Fruit fly (Drosophila melanogaster) whole organism, embryonic: ENCODE data around the gene CG34348.
A peak's percentile ranks its signal among the peaks of the same experiment; 100 is the strongest.

ENCODE experiments used
- Adf1 ChIP-seq: fragments of 200-800 bp; sonication (Bioruptor generic); IDR thresholded peaks from 2 replicates; pipeline ENCODE4 v1.3.6; 2022; ENCODE audit warnings: missing biosample characterization, missing genetic modification characterization
- CG11093 ChIP-seq: fragments of 200-800 bp; sonication (Bioruptor generic); IDR thresholded peaks from 3 replicates; pipeline ENCODE4 v1.3.6; 2022; ENCODE audit warnings: missing biosample characterization, missing genetic modification characterization
- CG11560 ChIP-seq: fragments of 200-800 bp; sonication (Bioruptor generic); IDR thresholded peaks from 3 replicates; pipeline ENCODE4 v1.3.6; 2022; ENCODE audit warnings: missing biosample characterization, missing genetic modification characterization
- CG11695 ChIP-seq: fragments of 200-800 bp; sonication (Bioruptor generic); IDR thresholded peaks from 3 replicates; pipeline ENCODE4 v1.3.6; 2022; ENCODE audit warnings: missing biosample characterization, missing genetic modification characterization
- CG12769 ChIP-seq: fragments of 200-800 bp; sonication (Bioruptor generic); optimal IDR thresholded peaks from 2 replicates; lab custom pipeline; 2019; ENCODE audit warnings: missing biosample characterization, mild to moderate bottlenecking, missing genetic modification characterization, moderate library complexity
- CG14965 ChIP-seq: fragments of 200-800 bp; sonication (Bioruptor generic); optimal IDR thresholded peaks from 2 replicates; lab custom pipeline; 2016; ENCODE audit warnings: missing biosample characterization, missing genetic modification characterization, borderline replicate concordance
- CG15011 ChIP-seq: fragments of 200-800 bp; sonication (Bioruptor generic); optimal IDR thresholded peaks from 3 replicates; lab custom pipeline; 2018; ENCODE audit warnings: missing biosample characterization, mild to moderate bottlenecking, missing genetic modification characterization
- CG15479 ChIP-seq: fragments of 200-800 bp; sonication (Bioruptor generic); optimal IDR thresholded peaks from 3 replicates; lab custom pipeline; 2019; ENCODE audit warnings: missing biosample characterization, mild to moderate bottlenecking, missing genetic modification characterization, moderate library complexity
- CG18599 ChIP-seq: fragments of 200-800 bp; sonication (Bioruptor generic); optimal IDR thresholded peaks from 3 replicates; lab custom pipeline; 2017; ENCODE audit warnings: missing biosample characterization, missing genetic modification characterization, mild to moderate bottlenecking, moderate library complexity, missing genetic modification reagents
- CG3726 ChIP-seq: fragments of 200-800 bp; sonication (Bioruptor generic); IDR thresholded peaks from 3 replicates; pipeline ENCODE4, ENCODE4 v1.3.6; 2022; ENCODE audit warnings: missing biosample characterization, missing genetic modification characterization
- CG4617 ChIP-seq: fragments of 200-800 bp; sonication (Bioruptor generic); optimal IDR thresholded peaks from 3 replicates; lab custom pipeline; 2016; ENCODE audit warnings: missing biosample characterization, missing genetic modification characterization, borderline replicate concordance
- CG5245 ChIP-seq: fragments of 200-800 bp; sonication (Bioruptor generic); optimal IDR thresholded peaks from 3 replicates; lab custom pipeline; 2016; ENCODE audit warnings: missing biosample characterization, missing genetic modification characterization
- CG8388 ChIP-seq: fragments of 200-800 bp; sonication (Bioruptor generic); optimal IDR thresholded peaks from 2 replicates; lab custom pipeline; 2019; ENCODE audit warnings: missing biosample characterization, mild to moderate bottlenecking, missing genetic modification characterization, moderate library complexity
- Deaf1 ChIP-seq: fragments of 200-800 bp; optimal IDR thresholded peaks from 3 replicates; lab custom pipeline; 2019; ENCODE audit warnings: missing biosample characterization, mild to moderate bottlenecking, missing genetic modification characterization, moderate library complexity
- HLH4C ChIP-seq: fragments of 200-800 bp; sonication (Bioruptor generic); IDR thresholded peaks from 3 replicates; pipeline ENCODE4 v1.3.6; 2022; ENCODE audit warnings: missing biosample characterization, missing genetic modification characterization; ENCODE audit not compliant: partially characterized antibody
- HLH54F ChIP-seq: fragments of 200-800 bp; sonication (Bioruptor generic); optimal IDR thresholded peaks from 3 replicates; lab custom pipeline; 2016; ENCODE audit warnings: missing biosample characterization, missing genetic modification characterization
- Hr3 ChIP-seq: fragments of 200-800 bp; sonication (Bioruptor generic); optimal IDR thresholded peaks from 3 replicates; lab custom pipeline; 2016; ENCODE audit warnings: missing biosample characterization, missing genetic modification characterization
- Hr51 ChIP-seq, 2 experiments: fragments of 200-800 bp; sonication (Bioruptor generic); optimal IDR thresholded peaks; 2 replicates in 1 of 2; 3 replicates in 1 of 2; lab custom pipeline; 2016 to 2018; ENCODE audit warnings: missing biosample characterization in 2 of 2, missing genetic modification characterization in 2 of 2, mild to moderate bottlenecking in 1 of 2, moderate library complexity in 1 of 2
- Myb ChIP-seq: fragments of 200-800 bp; sonication (Bioruptor generic); optimal IDR thresholded peaks from 2 replicates; lab custom pipeline; 2016; ENCODE audit warnings: missing biosample characterization, missing genetic modification characterization
- NC2α ChIP-seq: fragments of 200-800 bp; sonication (Bioruptor generic); optimal IDR thresholded peaks from 2 replicates; lab custom pipeline; 2016; ENCODE audit warnings: missing biosample characterization, missing genetic modification characterization
- Nf-YB ChIP-seq: fragments of 200-800 bp; sonication (Bioruptor generic); optimal IDR thresholded peaks from 3 replicates; lab custom pipeline; 2019; ENCODE audit warnings: missing biosample characterization, mild to moderate bottlenecking, missing genetic modification characterization, moderate library complexity
- Ravus ChIP-seq: fragments of 200-800 bp; sonication (Bioruptor generic); IDR thresholded peaks from 2 replicates; pipeline ENCODE4 v1.3.6; 2022; ENCODE audit warnings: missing biosample characterization, missing genetic modification characterization
- Six4 ChIP-seq: fragments of 200-800 bp; sonication (Bioruptor generic); optimal IDR thresholded peaks from 2 replicates; lab custom pipeline; 2016; ENCODE audit warnings: missing biosample characterization, missing genetic modification characterization
- Trl ChIP-seq, 3 experiments: fragments of >200 bp in 2 of 3; fragments of 200-800 bp in 1 of 3; sonication (Bioruptor generic) in 1 of 3; optimal IDR thresholded peaks; 2 replicates in 1 of 3; 3 replicates in 2 of 3; lab custom pipeline; 2016 to 2017; ENCODE audit warnings: missing biosample characterization in 1 of 3, missing genetic modification characterization in 1 of 3
- Usf ChIP-seq: fragments of 200-800 bp; sonication (Bioruptor generic); optimal IDR thresholded peaks from 2 replicates; lab custom pipeline; 2017; ENCODE audit warnings: missing genotype, missing biosample characterization, missing genetic modification characterization
- ap ChIP-seq: fragments of 200-800 bp; sonication (Bioruptor generic); IDR thresholded peaks from 2 replicates; pipeline ENCODE4 v1.3.6; 2022; ENCODE audit warnings: missing biosample characterization, missing genetic modification characterization
- ase ChIP-seq: fragments of 200-800 bp; sonication (Bioruptor generic); IDR thresholded peaks from 3 replicates; pipeline ENCODE4 v1.3.6; 2022; ENCODE audit warnings: missing biosample characterization, missing genetic modification characterization
- bowl ChIP-seq: fragments of 200-800 bp; sonication (Bioruptor generic); IDR thresholded peaks from 2 replicates; pipeline ENCODE4 v1.3.6; 2022; ENCODE audit warnings: missing biosample characterization, missing genetic modification characterization
- dysf ChIP-seq: fragments of 200-800 bp; sonication (Bioruptor generic); IDR thresholded peaks from 3 replicates; pipeline ENCODE4 v1.3.6; 2022; ENCODE audit warnings: missing biosample characterization, missing genetic modification characterization
- eyg ChIP-seq: fragments of 200-800 bp; sonication (Bioruptor generic); optimal IDR thresholded peaks from 3 replicates; lab custom pipeline; 2016; ENCODE audit warnings: missing biosample characterization, missing genetic modification characterization
- fru ChIP-seq: fragments of >200 bp; optimal IDR thresholded peaks from 2 replicates; lab custom pipeline; 2017
- gem ChIP-seq: fragments of 200-800 bp; sonication (Bioruptor generic); optimal IDR thresholded peaks from 2 replicates; lab custom pipeline; 2019; ENCODE audit warnings: missing biosample characterization, mild to moderate bottlenecking, missing genetic modification characterization, moderate library complexity
- gfzf ChIP-seq: fragments of 200-800 bp; sonication (Bioruptor generic); optimal IDR thresholded peaks from 2 replicates; lab custom pipeline; 2016; ENCODE audit warnings: missing biosample characterization, mild to moderate bottlenecking, missing genetic modification characterization, moderate library complexity
- grau ChIP-seq: fragments of 200-800 bp; optimal IDR thresholded peaks from 3 replicates; lab custom pipeline; 2019; ENCODE audit warnings: missing biosample characterization, mild to moderate bottlenecking, missing genetic modification characterization, moderate library complexity
- gsb-n ChIP-seq: fragments of 200-800 bp; sonication (Bioruptor generic); optimal IDR thresholded peaks from 3 replicates; lab custom pipeline; 2018; ENCODE audit warnings: missing biosample characterization, mild to moderate bottlenecking, missing genetic modification characterization
- gt ChIP-seq: fragments of 200-800 bp; sonication (Bioruptor generic); IDR thresholded peaks from 2 replicates; pipeline ENCODE4 v1.3.6; 2022; ENCODE audit warnings: missing biosample characterization, missing genetic modification characterization
- hbn ChIP-seq: fragments of 200-800 bp; sonication (Bioruptor generic); IDR thresholded peaks from 2 replicates; pipeline ENCODE4 v1.3.6; 2022; ENCODE audit warnings: missing biosample characterization, missing genetic modification characterization; ENCODE audit not compliant: partially characterized antibody
- ind ChIP-seq: fragments of 200-800 bp; sonication (Bioruptor generic); optimal IDR thresholded peaks from 3 replicates; lab custom pipeline; 2016; ENCODE audit warnings: missing biosample characterization, missing genetic modification characterization
- insv ChIP-seq, 2 experiments: fragments of 200-800 bp; sonication (Bioruptor generic); optimal IDR thresholded peaks; 3 replicates each; lab custom pipeline; 2016 to 2018; ENCODE audit warnings: missing biosample characterization in 2 of 2, missing genetic modification characterization in 2 of 2
- lov ChIP-seq, 2 experiments: fragments of 200-800 bp in 1 of 2; fragments of >200 bp in 1 of 2; sonication (Bioruptor generic) in 1 of 2; IDR thresholded peaks in 1 of 2; optimal IDR thresholded peaks in 1 of 2; 2 replicates in 1 of 2; 3 replicates in 1 of 2; pipeline versions ENCODE4 v1.3.6 to Lab custom; 2017 to 2022; ENCODE audit warnings: missing biosample characterization in 1 of 2, missing genetic modification characterization in 1 of 2
- luna ChIP-seq: fragments of 200-800 bp; sonication (Bioruptor generic); optimal IDR thresholded peaks from 2 replicates; lab custom pipeline; 2016; ENCODE audit warnings: missing biosample characterization, missing genetic modification characterization
- mam ChIP-seq: fragments of 200-800 bp; sonication (Bioruptor generic); optimal IDR thresholded peaks from 3 replicates; lab custom pipeline; 2016; ENCODE audit warnings: missing biosample characterization, missing genetic modification characterization
- mld ChIP-seq: fragments of 200-800 bp; sonication (Bioruptor generic); IDR thresholded peaks from 3 replicates; pipeline ENCODE4 v1.3.6; 2022; ENCODE audit warnings: missing biosample characterization, missing genetic modification characterization; ENCODE audit not compliant: partially characterized antibody
- oc ChIP-seq: fragments of 200-800 bp; sonication (Bioruptor generic); optimal IDR thresholded peaks from 2 replicates; lab custom pipeline; 2018; ENCODE audit warnings: missing biosample characterization, mild to moderate bottlenecking, missing genetic modification characterization, moderate library complexity
- otp ChIP-seq: fragments of 200-800 bp; sonication (Bioruptor generic); IDR thresholded peaks from 3 replicates; pipeline ENCODE4, ENCODE4 v1.3.6; 2022; ENCODE audit warnings: missing biosample characterization, missing genetic modification characterization
- pita ChIP-seq: fragments of 200-800 bp; sonication (Bioruptor generic); optimal IDR thresholded peaks from 2 replicates; lab custom pipeline; 2017; ENCODE audit warnings: missing biosample characterization, mild to moderate bottlenecking, missing genetic modification characterization
- sna ChIP-seq: fragments of 200-800 bp; sonication (Bioruptor generic); IDR thresholded peaks from 2 replicates; pipeline ENCODE4 v1.3.6; 2022; ENCODE audit warnings: missing biosample characterization, missing genetic modification characterization; ENCODE audit not compliant: partially characterized antibody
- sug ChIP-seq: fragments of 200-800 bp; optimal IDR thresholded peaks from 2 replicates; lab custom pipeline; 2019; ENCODE audit warnings: missing biosample characterization, mild to moderate bottlenecking, missing genetic modification characterization, moderate library complexity
- vfl ChIP-seq: fragments of 200-800 bp; sonication (Bioruptor generic); optimal IDR thresholded peaks from 2 replicates; lab custom pipeline; 2016; ENCODE audit warnings: missing biosample characterization, missing genetic modification characterization
- wor ChIP-seq: fragments of 200-800 bp; sonication (Bioruptor generic); IDR thresholded peaks from 2 replicates; pipeline ENCODE4 v1.3.6; 2022; ENCODE audit warnings: missing biosample characterization, missing genetic modification characterization

CG34348 gene

dm6 chrX:11351351-11351750 lies 11.7 kb downstream of the CG34348 start (continued):
- TF ChIP-seq CG18599 (GFP tag; lab: Kevin White, UChicago) (peak; percentile 95), ase (GFP tag; lab: Robert Waterston, UW) (peak; percentile 95), CG11560 (tag; lab: Robert Waterston, UW) (peak; percentile 82; the same call in 2 of the 3 replicates), Deaf1 (tag; lab: Kevin White, UChicago) (peak; percentile 64), Six4 (GFP tag; lab: Kevin White, UChicago) (peak; percentile 88), sug (peak; percentile 82), otp (GFP tag; lab: Robert Waterston, UW) (peak; percentile 95), Nf-YB (GFP tag; lab: Kevin White, UChicago) (peak; percentile 67), Hr51 (GFP tag; optimal IDR thresholded peaks at IDR 0.05; lab: Kevin White, UChicago) (peak; percentile 89 to 92), dysf (GFP tag; lab: Robert Waterston, UW) (peak; percentile 97), gfzf (GFP tag; lab: Kevin White, UChicago) (no peak), vfl (GFP tag; lab: Kevin White, UChicago) (peak; percentile 84), NC2α (GFP tag; lab: Kevin White, UChicago) (peak; percentile 84), mam (GFP tag; lab: Kevin White, UChicago) (peak; percentile 96), gt (GFP tag; lab: Robert Waterston, UW) (peak; percentile 87), ap (GFP tag; lab: Robert Waterston, UW) (peak; percentile 94), oc (peak; percentile 92), luna (peak; percentile 73), grau (peak; percentile 99), insv (GFP tag; optimal IDR thresholded peaks at IDR 0.05; lab: Kevin White, UChicago) (peak in 1 of 2 experiments; percentile 12), gsb-n (tag; lab: Kevin White, UChicago) (peak; percentile 81), CG12769 (tag; lab: Kevin White, UChicago) (peak; percentile 97), Hr3 (GFP tag; lab: Kevin White, UChicago) (peak; percentile 89), fru (lab: Kevin White, UChicago) (no peak), CG14965 (peak; percentile 53), eyg (peak; percentile 90), Usf (peak; percentile 87), mld (no peak), ind (GFP tag; lab: Kevin White, UChicago) (peak; percentile 97), HLH4C (no peak), CG4617 (GFP tag; lab: Kevin White, UChicago) (peak; percentile 88), CG15479 (peak; percentile 20), CG15011 (GFP tag; lab: Kevin White, UChicago) (peak; percentile 80), Trl (optimal IDR thresholded peaks at IDR 0.05; lab: Kevin White, UChicago) (no peak), Trl (GFP tag; optimal IDR thresholded peaks at IDR 0.05; lab: Kevin White, UChicago) (peak; percentile 93), wor (peak; percentile 81), lov (optimal IDR thresholded peaks at IDR 0.05; lab: Kevin White, UChicago) (no peak), lov (GFP tag; IDR thresholded peaks at IDR 0.05; lab: Robert Waterston, UW) (peak; percentile 95), Myb (peak; percentile 82), CG11093 (peak; percentile 94), CG5245 (peak; percentile 91), CG11695 (GFP tag; lab: Robert Waterston, UW) (peak; percentile 95), Adf1 (GFP tag; lab: Robert Waterston, UW) (peak; percentile 47), gem (peak; percentile 93), hbn (GFP tag; lab: Robert Waterston, UW) (no peak), pita (GFP tag; lab: Kevin White, UChicago) (no peak), sna (GFP tag; lab: Robert Waterston, UW) (no peak), Ravus (GFP tag; lab: Robert Waterston, UW) (peak; percentile 84), CG8388 (GFP tag; lab: Kevin White, UChicago) (peak; percentile 87), HLH54F (GFP tag; lab: Kevin White, UChicago) (peak; percentile 92), bowl (GFP tag; lab: Robert Waterston, UW) (peak; percentile 91), CG3726 (peak; percentile 92)
